Worm (Caenorhabditis elegans): ENCODE results near the gene ZK938.1.
A peak's percentile ranks its signal among the peaks of the same experiment; 100 is the strongest.

ZK938.1 gene

ce11 chrII:9787395-9788152 lies 41.6 kb upstream of the ZK938.1 start, which contains the start of gene cyp-13A2 (continued):
- no peak for TF ChIP-seq mdt-29 (GFP tag; IDR thresholded peaks at IDR 0.05)
- TF ChIP-seq dpl-1 (GFP tag; optimal IDR thresholded peaks at IDR 0.05), result no peak
- no peak for TF ChIP-seq mes-2 (tag; optimal IDR thresholded peaks at IDR 0.05; ENCODE audit: poor library complexity, severe bottlenecking)
- no peak for TF ChIP-seq lir-3 (tag; optimal IDR thresholded peaks at IDR 0.05)
- no peak for TF ChIP-seq Y105C5A.15 (GFP tag; IDR thresholded peaks at IDR 0.05)
- no peak for TF ChIP-seq rbr-2 (tag; optimal IDR thresholded peaks at IDR 0.05)
- peak; percentile 58 for TF ChIP-seq mep-1 (tag; optimal IDR thresholded peaks at IDR 0.05)
- TF ChIP-seq nhr-28 (tag; optimal IDR thresholded peaks at IDR 0.05), result peak; percentile 86
- no peak for TF ChIP-seq zfp-3 (GFP tag; conservative IDR thresholded peaks at IDR 0.05)
- peak; percentile 33 for TF ChIP-seq nhr-25 (tag; optimal IDR thresholded peaks at IDR 0.05; ENCODE audit: borderline replicate concordance, insufficient read depth)
- peak in 1 of 2 experiments; percentile 22 for TF ChIP-seq mdl-1 (tag; optimal IDR thresholded peaks at IDR 0.05)
- TF ChIP-seq pha-4 (GFP tag; IDR thresholded peaks at IDR 0.05), result 0 out of 2 replicates have a peak, but pooled peaks have one; percentile 13
- peak; percentile 34 for TF ChIP-seq pha-4 (tag; optimal IDR thresholded peaks at IDR 0.05)
- no peak for TF ChIP-seq ZK546.5 (tag; optimal IDR thresholded peaks at IDR 0.05)
- TF ChIP-seq daf-16 (GFP tag; optimal IDR thresholded peaks at IDR 0.05), result no peak
- TF ChIP-seq daf-16 (tag; optimal IDR thresholded peaks at IDR 0.05), result peak; percentile 28
- TF ChIP-seq zip-11 (GFP tag; IDR thresholded peaks at IDR 0.05), result no peak
- TF ChIP-seq ama-1 (optimal IDR thresholded peaks at IDR 0.05), result no peak
- TF ChIP-seq php-3 (GFP tag; IDR thresholded peaks at IDR 0.05), result peak; percentile 64

- no peak for TF ChIP-seq D1046.2 (GFP tag; IDR thresholded peaks at IDR 0.05)
- peak in 1 of 2 experiments; percentile 70 for TF ChIP-seq mdl-1 (tag; optimal IDR thresholded peaks at IDR 0.05)
- no peak for TF ChIP-seq hif-1 (tag; optimal IDR thresholded peaks at IDR 0.05)
- no peak for TF ChIP-seq Y105C5A.15 (GFP tag; IDR thresholded peaks at IDR 0.05)
- TF ChIP-seq nhr-10 (tag; optimal IDR thresholded peaks at IDR 0.05), result peak; percentile 57
- TF ChIP-seq tra-1 (GFP tag; IDR thresholded peaks at IDR 0.05), result 0 out of 2 replicates have a peak, but pooled peaks have one; percentile 53
- TF ChIP-seq dmd-8 (GFP tag; IDR thresholded peaks at IDR 0.05), result no peak
- no peak for TF ChIP-seq daf-16 (GFP tag; optimal IDR thresholded peaks at IDR 0.05)
- TF ChIP-seq daf-16 (tag; optimal IDR thresholded peaks at IDR 0.05), result peak; percentile 82
- TF ChIP-seq nhr-102 (tag; optimal IDR thresholded peaks at IDR 0.05), result peak; percentile 93
- TF ChIP-seq dmd-6 (GFP tag; IDR thresholded peaks at IDR 0.05), result peak; percentile 96
- peak in 1 of 2 experiments; percentile 98 for TF ChIP-seq unc-62 (GFP tag; optimal IDR thresholded peaks at IDR 0.05 in 1 of 2)
- no peak for TF ChIP-seq unc-62 (tag; optimal IDR thresholded peaks at IDR 0.05)
- peak; percentile 69 for TF ChIP-seq mxl-3 (GFP tag; optimal IDR thresholded peaks at IDR 0.05)
- no peak for TF ChIP-seq hmg-1.1 (GFP tag; IDR thresholded peaks at IDR 0.05)
- peak; percentile 2 for TF ChIP-seq mep-1 (tag; optimal IDR thresholded peaks at IDR 0.05)
- TF ChIP-seq nhr-28 (tag; optimal IDR thresholded peaks at IDR 0.05), result peak; percentile 87
- TF ChIP-seq daf-19 (GFP tag; conservative IDR thresholded peaks at IDR 0.05), result no peak
- TF ChIP-seq F44E2.7 (GFP tag; IDR thresholded peaks at IDR 0.05), result no peak
- TF ChIP-seq hlh-30 (tag; optimal IDR thresholded peaks at IDR 0.05; ENCODE audit: insufficient read depth), result peak; percentile 62
- no peak for TF ChIP-seq duxl-1 (tag; optimal IDR thresholded peaks at IDR 0.05; ENCODE audit: poor library complexity)
- TF ChIP-seq ceh-62 (tag; optimal IDR thresholded peaks at IDR 0.05), result no peak
- TF ChIP-seq lin-1 (GFP tag; IDR thresholded peaks at IDR 0.05), result peak; percentile 71; the same call in 1 of the 2 replicates
- TF ChIP-seq pqm-1 (tag; optimal IDR thresholded peaks at IDR 0.05), result peak; percentile 94
- no peak for TF ChIP-seq fos-1 (tag; optimal IDR thresholded peaks at IDR 0.05)
- TF ChIP-seq dve-1 (tag; optimal IDR thresholded peaks at IDR 0.05; ENCODE audit: insufficient read depth), result peak; percentile 84
- TF ChIP-seq hlh-11 (tag; optimal IDR thresholded peaks at IDR 0.05), result peak; percentile 91
- TF ChIP-seq nhr-48 (tag; optimal IDR thresholded peaks at IDR 0.05), result peak; percentile 72
- TF ChIP-seq nhr-77 (tag; optimal IDR thresholded peaks at IDR 0.05), result peak; percentile 88
Measured at ce11 chrII:9791185-9791584, 38.0 kb upstream of the ZK938.1 start.

All from whole organism, L4 larva.